Fruit fly (Drosophila melanogaster) whole organism, embryonic: Measurements from ENCODE around the gene Gip.

Experiments
- Bdp1 ChIP-seq: fragments of 200-800 bp; sonication (Bioruptor generic); optimal IDR thresholded peaks from 3 replicates; lab custom pipeline; 2016; ENCODE audit warnings: missing biosample characterization, missing genetic modification characterization
- Bgb ChIP-seq: fragments of 200-800 bp; sonication (Bioruptor generic); IDR thresholded peaks from 2 replicates; pipeline ENCODE4 v1.3.6; 2022; ENCODE audit warnings: missing biosample characterization, missing genetic modification characterization; ENCODE audit not compliant: partially characterized antibody
- CG10654 ChIP-seq: fragments of 200-800 bp; sonication (Bioruptor generic); optimal IDR thresholded peaks from 2 replicates; lab custom pipeline; 2016; ENCODE audit warnings: missing biosample characterization, missing genetic modification characterization
- CG11504 ChIP-seq: fragments of 200-800 bp; sonication (Bioruptor generic); optimal IDR thresholded peaks from 3 replicates; lab custom pipeline; 2019; ENCODE audit warnings: missing biosample characterization, mild to moderate bottlenecking, missing genetic modification characterization, moderate library complexity
- CG14014 ChIP-seq: fragments of 200-800 bp; sonication (Bioruptor generic); IDR thresholded peaks from 2 replicates; pipeline ENCODE4 v1.3.6; 2022; ENCODE audit warnings: missing biosample characterization, missing genetic modification characterization
- CG14667 ChIP-seq: fragments of 200-800 bp; sonication (Bioruptor generic); IDR thresholded peaks from 2 replicates; pipeline ENCODE4 v1.3.6; 2022; ENCODE audit warnings: missing biosample characterization, missing genetic modification characterization
- CG15601 ChIP-seq: fragments of 200-800 bp; sonication (Bioruptor generic); optimal IDR thresholded peaks from 3 replicates; lab custom pipeline; 2019; ENCODE audit warnings: missing biosample characterization, mild to moderate bottlenecking, missing genetic modification characterization, moderate library complexity
- CG17829 ChIP-seq: fragments of 200-800 bp; optimal IDR thresholded peaks from 2 replicates; lab custom pipeline; 2019; ENCODE audit warnings: missing biosample characterization, mild to moderate bottlenecking, missing genetic modification characterization, moderate library complexity
- CG30020 ChIP-seq: fragments of 200-800 bp; optimal IDR thresholded peaks from 2 replicates; lab custom pipeline; 2019; ENCODE audit warnings: missing biosample characterization, mild to moderate bottlenecking, missing genetic modification characterization, moderate library complexity
- CG3995 ChIP-seq: fragments of 200-800 bp; sonication (Bioruptor generic); optimal IDR thresholded peaks from 3 replicates; lab custom pipeline; 2016; ENCODE audit warnings: missing biosample characterization, missing genetic modification characterization
- CG7963 ChIP-seq: fragments of 200-800 bp; sonication (Bioruptor generic); IDR thresholded peaks from 3 replicates; pipeline ENCODE4 v1.3.6; 2022; ENCODE audit warnings: missing biosample characterization, missing genetic modification characterization; ENCODE audit not compliant: partially characterized antibody
- CG8290 ChIP-seq, 3 experiments: fragments of 200-800 bp; sonication (Bioruptor generic); optimal IDR thresholded peaks; 2 replicates each; lab custom pipeline; 2016 to 2019; ENCODE audit warnings: missing biosample characterization in 3 of 3, missing genetic modification characterization in 3 of 3, mild to moderate bottlenecking in 2 of 3, moderate library complexity in 1 of 3
- CG8359 ChIP-seq: fragments of 200-800 bp; sonication (Bioruptor generic); optimal IDR thresholded peaks from 2 replicates; lab custom pipeline; 2017; ENCODE audit warnings: missing biosample characterization, mild to moderate bottlenecking, missing genetic modification characterization, borderline replicate concordance
- CG9797 ChIP-seq: fragments of 200-800 bp; sonication (Bioruptor generic); optimal IDR thresholded peaks from 3 replicates; lab custom pipeline; 2018; ENCODE audit warnings: missing biosample characterization, mild to moderate bottlenecking, missing genetic modification characterization
- Camta ChIP-seq: fragments of 200-800 bp; sonication (Bioruptor generic); optimal IDR thresholded peaks from 2 replicates; lab custom pipeline; 2016; ENCODE audit warnings: missing biosample characterization, missing genetic modification characterization
- Ets97D ChIP-seq: fragments of 200-800 bp; sonication (Bioruptor generic); optimal IDR thresholded peaks from 3 replicates; lab custom pipeline; 2016; ENCODE audit warnings: missing biosample characterization, missing genetic modification characterization
- Hmr ChIP-seq: fragments of 200-800 bp; sonication (Bioruptor generic); optimal IDR thresholded peaks from 3 replicates; lab custom pipeline; 2017; ENCODE audit warnings: mild to moderate bottlenecking, missing biosample characterization, missing genetic modification reagents, missing genetic modification characterization
- MBD-R2 ChIP-seq: fragments of 200-800 bp; sonication (Bioruptor generic); IDR thresholded peaks from 2 replicates; pipeline ENCODE4 v1.3.6; 2022; ENCODE audit warnings: missing biosample characterization, missing genetic modification characterization
- Myb ChIP-seq: fragments of 200-800 bp; sonication (Bioruptor generic); optimal IDR thresholded peaks from 2 replicates; lab custom pipeline; 2016; ENCODE audit warnings: missing biosample characterization, missing genetic modification characterization
- Neu2 ChIP-seq: fragments of 200-800 bp; sonication (Bioruptor generic); optimal IDR thresholded peaks from 3 replicates; lab custom pipeline; 2016; ENCODE audit warnings: missing biosample characterization, missing genetic modification characterization, borderline replicate concordance
- Nf-YC ChIP-seq: fragments of 200-800 bp; optimal IDR thresholded peaks from 3 replicates; lab custom pipeline; 2019; ENCODE audit warnings: missing biosample characterization, mild to moderate bottlenecking, missing genetic modification characterization, moderate library complexity
- Optix ChIP-seq: fragments of 200-800 bp; sonication (Bioruptor generic); IDR thresholded peaks from 3 replicates; pipeline ENCODE4 v1.3.6; 2022; ENCODE audit warnings: missing biosample characterization, missing genetic modification characterization
- Pdp1 ChIP-seq, 2 experiments: fragments of 200-800 bp; sonication (Bioruptor generic); optimal IDR thresholded peaks; 3 replicates each; lab custom pipeline; 2016; ENCODE audit warnings: missing biosample characterization in 2 of 2, missing genetic modification characterization in 2 of 2, mild to moderate bottlenecking in 1 of 2, moderate library complexity in 1 of 2
- Scr ChIP-seq: fragments of 200-800 bp; sonication (Bioruptor generic); IDR thresholded peaks from 2 replicates; pipeline ENCODE4 v1.3.6; 2022; ENCODE audit warnings: missing biosample characterization, missing genetic modification characterization; ENCODE audit not compliant: partially characterized antibody
- Sin3A ChIP-seq: fragments of >200 bp; optimal IDR thresholded peaks from 2 replicates; lab custom pipeline; 2018
- Xbp1 ChIP-seq: fragments of 200-800 bp; sonication (Bioruptor generic); optimal IDR thresholded peaks from 3 replicates; lab custom pipeline; 2016; ENCODE audit warnings: missing biosample characterization, mild to moderate bottlenecking, missing genetic modification characterization
- amos ChIP-seq: fragments of 200-800 bp; sonication (Bioruptor generic); IDR thresholded peaks from 2 replicates; pipeline ENCODE4 v1.3.6; 2022; ENCODE audit warnings: missing biosample characterization, missing genetic modification characterization; ENCODE audit not compliant: partially characterized antibody
- aop ChIP-seq: fragments of 200-800 bp; sonication (Bioruptor generic); IDR thresholded peaks from 2 replicates; pipeline ENCODE4 v1.3.6; 2022; ENCODE audit warnings: missing biosample characterization, missing genetic modification characterization
- dysf ChIP-seq: fragments of 200-800 bp; sonication (Bioruptor generic); IDR thresholded peaks from 3 replicates; pipeline ENCODE4 v1.3.6; 2022; ENCODE audit warnings: missing biosample characterization, missing genetic modification characterization
- her ChIP-seq: fragments of 200-800 bp; sonication (Bioruptor generic); optimal IDR thresholded peaks from 2 replicates; lab custom pipeline; 2016; ENCODE audit warnings: missing biosample characterization, missing genetic modification characterization
- knrl ChIP-seq: fragments of 200-800 bp; sonication (Bioruptor generic); IDR thresholded peaks from 3 replicates; pipeline ENCODE4 v1.3.6; 2022; ENCODE audit warnings: missing biosample characterization, missing genetic modification characterization; ENCODE audit not compliant: partially characterized antibody
- pita ChIP-seq: fragments of 200-800 bp; sonication (Bioruptor generic); optimal IDR thresholded peaks from 2 replicates; lab custom pipeline; 2017; ENCODE audit warnings: missing biosample characterization, mild to moderate bottlenecking, missing genetic modification characterization
- prd ChIP-seq, 3 experiments: fragments of >200 bp in 2 of 3; fragments of 200-800 bp in 1 of 3; sonication (Bioruptor generic) in 1 of 3; optimal IDR thresholded peaks in 2 of 3; IDR thresholded peaks in 1 of 3; 2 replicates in 2 of 3; 3 replicates in 1 of 3; pipeline versions ENCODE4 v1.3.6 to Lab custom; 2017 to 2022; ENCODE audit warnings: missing biosample characterization in 1 of 3, missing genetic modification characterization in 1 of 3
- scrt ChIP-seq: fragments of 200-800 bp; sonication (Bioruptor generic); optimal IDR thresholded peaks from 2 replicates; lab custom pipeline; 2018; ENCODE audit warnings: missing biosample characterization, mild to moderate bottlenecking, missing genetic modification characterization, moderate library complexity
- sd ChIP-seq: fragments of 200-800 bp; sonication (Bioruptor generic); optimal IDR thresholded peaks from 3 replicates; lab custom pipeline; 2018; ENCODE audit warnings: missing biosample characterization, mild to moderate bottlenecking, missing genetic modification characterization, moderate library complexity
- sqz ChIP-seq: fragments of 200-800 bp; sonication (Bioruptor generic); optimal IDR thresholded peaks from 3 replicates; lab custom pipeline; 2018; ENCODE audit warnings: missing biosample characterization, mild to moderate bottlenecking, missing genetic modification characterization
- ssp ChIP-seq: fragments of 200-800 bp; sonication (Bioruptor generic); IDR thresholded peaks from 2 replicates; pipeline ENCODE4 v1.3.6; 2022; ENCODE audit warnings: missing biosample characterization, missing genetic modification characterization
- tin ChIP-seq: fragments of 200-800 bp; sonication (Bioruptor generic); optimal IDR thresholded peaks from 3 replicates; lab custom pipeline; 2016; ENCODE audit warnings: missing biosample characterization, missing genetic modification characterization
- tna ChIP-seq: fragments of 200-800 bp; sonication (Bioruptor generic); IDR thresholded peaks from 2 replicates; pipeline ENCODE4 v1.3.6; 2022; ENCODE audit warnings: missing biosample characterization, missing genetic modification characterization; ENCODE audit not compliant: partially characterized antibody
- vnd ChIP-seq: fragments of 200-800 bp; sonication (Bioruptor generic); IDR thresholded peaks from 3 replicates; pipeline ENCODE4 v1.3.6; 2022; ENCODE audit warnings: missing biosample characterization, missing genetic modification characterization; ENCODE audit not compliant: partially characterized antibody
- vvl ChIP-seq: fragments of 200-800 bp; sonication (Bioruptor generic); IDR thresholded peaks from 2 replicates; pipeline ENCODE4 v1.3.6; 2022; ENCODE audit warnings: missing biosample characterization, missing genetic modification characterization
- wdn ChIP-seq: fragments of 200-800 bp; sonication (Bioruptor generic); IDR thresholded peaks from 2 replicates; pipeline ENCODE4 v1.3.6; 2022; ENCODE audit warnings: missing biosample characterization, missing genetic modification characterization
- zf30C ChIP-seq: fragments of 200-800 bp; sonication (Bioruptor generic); optimal IDR thresholded peaks from 3 replicates; lab custom pipeline; 2018; ENCODE audit warnings: missing biosample characterization, mild to moderate bottlenecking, missing genetic modification characterization

Gip gene

DNA sequence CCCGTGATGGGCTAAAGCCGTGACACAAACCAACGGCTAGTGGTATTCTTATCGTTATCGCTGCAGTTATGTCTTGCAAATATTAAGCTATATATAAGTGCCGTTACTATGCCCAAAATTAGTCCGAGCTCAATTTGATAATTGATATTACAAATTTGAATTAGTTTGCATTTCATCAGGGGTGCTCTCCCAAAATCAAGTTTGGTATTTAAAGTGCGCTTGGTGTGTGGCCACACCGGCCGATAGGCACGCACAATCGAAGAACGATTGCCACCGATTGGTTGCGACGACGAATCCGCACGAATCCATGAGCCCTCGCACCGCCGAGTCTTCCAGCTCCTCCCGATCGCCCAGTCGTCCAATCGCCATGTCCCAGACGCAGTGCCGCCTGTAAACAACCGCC is 38.1 kb upstream of the Gip start, which contains the start of gene CG17841 (continued):
- TF ChIP-seq pita (GFP tag; lab: Kevin White, UChicago) (peak; percentile 50), Bgb (peak; percentile 47; the same call in 1 of the 2 replicates), ssp (GFP tag; lab: Robert Waterston, UW) (peak; percentile 64), CG7963 (GFP tag; lab: Robert Waterston, UW) (0 out of 3 replicates have a peak, but pooled peaks have one; percentile 38), CG11504 (peak; percentile 69), CG10654 (GFP tag; lab: Kevin White, UChicago) (no peak), tin (GFP tag; lab: Kevin White, UChicago) (no peak), Hmr (GFP tag; lab: Kevin White, UChicago) (peak; percentile 15), her (peak; percentile 44), vvl (GFP tag; lab: Robert Waterston, UW) (peak; percentile 37; the same call in 1 of the 2 replicates), prd (optimal IDR thresholded peaks at IDR 0.05; lab: Kevin White, UChicago) (no peak), prd (GFP tag; IDR thresholded peaks at IDR 0.05; lab: Robert Waterston, UW) (no peak), sd (tag; lab: Kevin White, UChicago) (peak; percentile 2), Pdp1 (GFP tag; optimal IDR thresholded peaks at IDR 0.05; lab: Kevin White, UChicago) (peak in 1 of 2 experiments; percentile 38), knrl (peak; percentile 55), CG30020 (tag; lab: Kevin White, UChicago) (peak; percentile 59), CG17829 (tag; lab: Kevin White, UChicago) (peak; percentile 3), CG8359 (GFP tag; lab: Kevin White, UChicago) (no peak), scrt (GFP tag; lab: Kevin White, UChicago) (peak; percentile 70), CG9797 (peak; percentile 80), CG15601 (tag; lab: Kevin White, UChicago) (peak; percentile 23), Sin3A (lab: Kevin White, UChicago) (peak; percentile 87), aop (GFP tag; lab: Robert Waterston, UW) (no peak), CG14014 (GFP tag; lab: Robert Waterston, UW) (no peak), Ets97D (GFP tag; lab: Kevin White, UChicago) (peak; percentile 40), Neu2 (GFP tag; lab: Kevin White, UChicago) (peak; percentile 84), Nf-YC (tag; lab: Kevin White, UChicago) (peak; percentile 36), Bdp1 (no peak), tna (0 out of 2 replicates have a peak, but pooled peaks have one; percentile 12), dysf (GFP tag; lab: Robert Waterston, UW) (no peak), amos (GFP tag; lab: Robert Waterston, UW) (peak; percentile 43; the same call in 1 of the 2 replicates), CG14667 (GFP tag; lab: Robert Waterston, UW) (no peak), Scr (GFP tag; lab: Robert Waterston, UW) (peak; percentile 45; the same call in 1 of the 2 replicates), Xbp1 (GFP tag; lab: Kevin White, UChicago) (no peak), Myb (peak; percentile 80), Camta (GFP tag; lab: Kevin White, UChicago) (no peak), Optix (no peak), sqz (no peak), vnd (GFP tag; lab: Robert Waterston, UW) (no peak), zf30C (GFP tag; lab: Kevin White, UChicago) (no peak), MBD-R2 (GFP tag; lab: Robert Waterston, UW) (peak; percentile 62), CG3995 (GFP tag; lab: Kevin White, UChicago) (no peak), CG8290 (GFP tag; optimal IDR thresholded peaks at IDR 0.05; lab: Kevin White, UChicago) (no peak), CG8290 (tag; optimal IDR thresholded peaks at IDR 0.05; lab: Kevin White, UChicago) (peak; percentile 1 to 11), wdn (no peak)
